Worm (Caenorhabditis elegans): Measurements from ENCODE around the gene C16D9.8.

- TF ChIP-seq klf-2 (GFP tag; conservative IDR thresholded peaks at IDR 0.05) (no peak), ref-1 (GFP tag; conservative IDR thresholded peaks at IDR 0.05) (no peak), med-1 (GFP tag; optimal IDR thresholded peaks at IDR 0.05; ENCODE audit: insufficient read depth) (no peak), T22C8.4 (GFP tag; IDR thresholded peaks at IDR 0.05) (no peak), flt-1 (GFP tag; IDR thresholded peaks at IDR 0.05) (no peak), cog-1 (tag; optimal IDR thresholded peaks at IDR 0.05) (no peak), ztf-23 (GFP tag; IDR thresholded peaks at IDR 0.05) (no peak)
These were observed 43.8 kb downstream of the C16D9.8 start for ce11 chrV:8219550-8219949.
